Worm (Caenorhabditis elegans): ENCODE data around the gene rgs-3.

DNA sequence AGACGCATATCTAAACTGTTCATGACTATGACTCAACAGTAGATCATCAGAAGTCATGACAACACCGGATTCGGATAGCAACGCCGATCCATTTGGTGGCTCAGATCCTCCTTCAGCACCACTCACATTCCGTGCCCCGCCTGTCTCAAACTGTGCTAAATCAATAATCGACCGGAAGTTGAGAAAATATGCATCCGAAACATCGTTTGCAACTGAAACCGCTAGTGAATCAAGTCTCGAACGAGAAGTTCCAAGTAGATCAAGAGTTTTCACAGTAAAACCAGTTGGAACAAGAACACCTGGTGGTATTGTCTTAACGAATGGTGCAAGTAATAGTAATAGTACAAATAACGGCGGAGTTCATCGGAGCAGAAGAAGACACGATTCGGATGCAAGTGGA lies 47.5 kb downstream of the rgs-3 start:
- TF ChIP-seq ztf-11 (tag; optimal IDR thresholded peaks at IDR 0.05) (no peak), mep-1 (tag; optimal IDR thresholded peaks at IDR 0.05) (no peak), pha-4 (tag; optimal IDR thresholded peaks at IDR 0.05) (no peak), lin-13 (tag; optimal IDR thresholded peaks at IDR 0.05) (no peak), unc-62 (GFP tag; optimal IDR thresholded peaks at IDR 0.05) (no peak), snpc-4 (tag; optimal IDR thresholded peaks at IDR 0.05) (no peak), elt-1 (tag; optimal IDR thresholded peaks at IDR 0.05; ENCODE audit: borderline replicate concordance, insufficient read depth) (no peak), nhr-12 (tag; optimal IDR thresholded peaks at IDR 0.05) (no peak), cnd-1 (tag; optimal IDR thresholded peaks at IDR 0.05) (no peak)
